Fruit fly (Drosophila melanogaster): ENCODE data around the gene MED24.

The MED24 gene

DNA sequence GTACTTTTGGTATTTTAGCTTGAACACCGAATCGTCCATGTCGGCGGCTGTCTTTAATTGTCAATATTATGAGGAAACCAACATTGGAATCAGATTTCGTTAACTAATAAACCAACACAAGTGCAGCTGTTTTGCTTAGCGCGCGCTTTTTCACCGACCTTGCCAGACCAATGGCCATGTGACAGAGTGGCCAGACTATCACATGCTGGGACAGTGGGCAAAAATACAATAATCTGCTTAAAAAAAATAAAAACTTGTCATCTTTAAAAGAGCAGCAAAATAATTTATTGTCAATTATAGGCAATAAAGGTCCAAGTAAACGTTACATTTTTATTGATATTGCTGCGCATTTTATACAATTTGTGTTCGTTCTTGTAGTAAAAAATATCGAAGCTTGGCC lies 15.3 kb upstream of the MED24 start, which contains the start of gene RecQ4:
TSS of gene RecQ4 (minus strand) at position 161 of the 400 bp plus-strand sequence.
- TF ChIP-seq Doc3 (GFP tag; IDR thresholded peaks at IDR 0.05; ENCODE audit: partially characterized antibody) = 0 out of 3 replicates have a peak, but pooled peaks have one; percentile 26
- no peak for TF ChIP-seq gsb (GFP tag; IDR thresholded peaks at IDR 0.05)
- TF ChIP-seq CG31388 (GFP tag; optimal IDR thresholded peaks at IDR 0.05) = no peak
- no peak for TF ChIP-seq CG9215 (GFP tag; IDR thresholded peaks at IDR 0.05)
- TF ChIP-seq nmo (GFP tag; optimal IDR thresholded peaks at IDR 0.05) = peak; percentile 42
- TF ChIP-seq mld (GFP tag; IDR thresholded peaks at IDR 0.05; ENCODE audit: partially characterized antibody) = no peak
- no peak for TF ChIP-seq Dll (GFP tag; IDR thresholded peaks at IDR 0.05; ENCODE audit: partially characterized antibody)
- no peak for TF ChIP-seq CG8944 (GFP tag; optimal IDR thresholded peaks at IDR 0.05)
- no peak for TF ChIP-seq CG1024 (GFP tag; IDR thresholded peaks at IDR 0.05)
- no peak for TF ChIP-seq luna (GFP tag; optimal IDR thresholded peaks at IDR 0.05)
- peak; percentile 37; the same call in 1 of the 3 replicates for TF ChIP-seq CG6791 (GFP tag; IDR thresholded peaks at IDR 0.05; ENCODE audit: partially characterized antibody)
- no peak for TF ChIP-seq CG14050 (GFP tag; IDR thresholded peaks at IDR 0.05)
- no peak for TF ChIP-seq Atf6 (GFP tag; IDR thresholded peaks at IDR 0.05)
- TF ChIP-seq CG12942 (GFP tag; optimal IDR thresholded peaks at IDR 0.05) = no peak
- no peak for TF ChIP-seq CG4854 (GFP tag; optimal IDR thresholded peaks at IDR 0.05)
- TF ChIP-seq Sry-δ (GFP tag; optimal IDR thresholded peaks at IDR 0.05) = peak; percentile 45
- no peak for TF ChIP-seq BtbVII (GFP tag; optimal IDR thresholded peaks at IDR 0.05)
- peak; percentile 52; the same call in 1 of the 2 replicates for TF ChIP-seq CG42726 (GFP tag; IDR thresholded peaks at IDR 0.05; ENCODE audit: partially characterized antibody)
- no peak for TF ChIP-seq CG8281 (tag; optimal IDR thresholded peaks at IDR 0.05)
- TF ChIP-seq Side (GFP tag; optimal IDR thresholded peaks at IDR 0.05) = no peak
- TF ChIP-seq CG6689 (GFP tag; IDR thresholded peaks at IDR 0.05) = no peak
- no peak for TF ChIP-seq otp (GFP tag; IDR thresholded peaks at IDR 0.05)
- peak; percentile 53; the same call in 1 of the 3 replicates for TF ChIP-seq Opbp (GFP tag; IDR thresholded peaks at IDR 0.05; ENCODE audit: partially characterized antibody)
- peak; percentile 77 for TF ChIP-seq stwl (tag; optimal IDR thresholded peaks at IDR 0.05)
- TF ChIP-seq CG1832 (GFP tag; optimal IDR thresholded peaks at IDR 0.05) = no peak
- TF ChIP-seq hbn (GFP tag; IDR thresholded peaks at IDR 0.05; ENCODE audit: partially characterized antibody) = peak; percentile 25; the same call in 1 of the 2 replicates
- no peak for TF ChIP-seq CG17186 (GFP tag; optimal IDR thresholded peaks at IDR 0.05)
- peak; percentile 97 for TF ChIP-seq Dp (GFP tag; optimal IDR thresholded peaks at IDR 0.05)
- peak; percentile 62 for TF ChIP-seq CG15514 (GFP tag; optimal IDR thresholded peaks at IDR 0.05)
- TF ChIP-seq YL-1 (GFP tag; optimal IDR thresholded peaks at IDR 0.05) = peak; percentile 40
- TF ChIP-seq HmgD (GFP tag; optimal IDR thresholded peaks at IDR 0.05) = peak; percentile 48
- TF ChIP-seq CG14014 (GFP tag; IDR thresholded peaks at IDR 0.05) = 0 out of 2 replicates have a peak, but pooled peaks have one; percentile 19
- peak; percentile 36 for TF ChIP-seq trem (tag; optimal IDR thresholded peaks at IDR 0.05)
- no peak for TF ChIP-seq ap (GFP tag; IDR thresholded peaks at IDR 0.05)
- TF ChIP-seq pros (GFP tag; optimal IDR thresholded peaks at IDR 0.05) = no peak
- peak; percentile 90 for TF ChIP-seq E2f1 (GFP tag; IDR thresholded peaks at IDR 0.05)
- TF ChIP-seq CG9797 (GFP tag; optimal IDR thresholded peaks at IDR 0.05) = peak; percentile 34
- peak; percentile 39; the same call in 1 of the 2 replicates for TF ChIP-seq Bgb (GFP tag; IDR thresholded peaks at IDR 0.05; ENCODE audit: partially characterized antibody)
- TF ChIP-seq CG18011 (GFP tag; optimal IDR thresholded peaks at IDR 0.05) = peak; percentile 17
- TF ChIP-seq CG11093 (GFP tag; IDR thresholded peaks at IDR 0.05) = no peak
- TF ChIP-seq Stat92E (GFP tag; optimal IDR thresholded peaks at IDR 0.05) = peak in 1 of 3 experiments; percentile 1
- TF ChIP-seq BEAF-32 (GFP tag; optimal IDR thresholded peaks at IDR 0.05) = peak; percentile 36
- TF ChIP-seq CG14965 (GFP tag; optimal IDR thresholded peaks at IDR 0.05; ENCODE audit: borderline replicate concordance) = no peak
- TF ChIP-seq CG4424 (GFP tag; optimal IDR thresholded peaks at IDR 0.05) = no peak
- TF ChIP-seq Med (GFP tag) = no peak
- peak; percentile 48 for TF ChIP-seq vfl (GFP tag; optimal IDR thresholded peaks at IDR 0.05)
- TF ChIP-seq CG4282 (GFP tag; optimal IDR thresholded peaks at IDR 0.05) = peak; percentile 65
- TF ChIP-seq run (tag; optimal IDR thresholded peaks at IDR 0.05) = no peak
- TF ChIP-seq bigmax (GFP tag; optimal IDR thresholded peaks at IDR 0.05) = peak; percentile 54

Data from whole organism, embryonic.